Worm (Caenorhabditis elegans) whole organism, L4 larva: ENCODE data around the gene taf-6.2.

ENCODE experiments used
- F49E8.2 ChIP-seq: sonication (generic microtip); optimal IDR thresholded peaks from 2 replicates; lab custom pipeline; 2016; ENCODE audit warnings: missing compliant biosample characterization, mild to moderate bottlenecking, missing genetic modification characterization, borderline replicate concordance
- Y105C5A.15 ChIP-seq: fragments of 200-800 bp; sonication (Bioruptor generic); IDR thresholded peaks from 2 replicates; pipeline ENCODE4 v1.3.6; 2022; ENCODE audit warnings: missing genetic modification characterization, missing compliant biosample characterization
- Y48G9A.11 ChIP-seq: fragments of 200-800 bp; sonication (Bioruptor generic); IDR thresholded peaks from 2 replicates; pipeline ENCODE4 v1.3.6; 2022; ENCODE audit warnings: missing genetic modification reagents, missing genetic modification characterization, missing compliant biosample characterization
- ZK337.2 ChIP-seq: fragments of 200-800 bp; sonication (Bioruptor generic); IDR thresholded peaks from 2 replicates; pipeline ENCODE4 v1.3.6; 2022; ENCODE audit warnings: missing genetic modification reagents, missing genetic modification characterization, missing compliant biosample characterization
- ZK546.5 ChIP-seq, 2 experiments: sonication (generic microtip); optimal IDR thresholded peaks; 2 replicates each; lab custom pipeline; 2017; ENCODE audit warnings: missing biosample characterization in 2 of 2, missing genetic modification characterization in 2 of 2
- aha-1 ChIP-seq: fragments of 150-350 bp; peaks from one replicate; lab custom pipeline; 2014; ENCODE audit warnings: missing biosample characterization, missing genetic modification characterization
- ceh-44 ChIP-seq: fragments of 200-800 bp; sonication (Bioruptor generic); IDR thresholded peaks from 2 replicates; pipeline ENCODE4 v1.3.6; 2022; ENCODE audit warnings: missing genetic modification reagents, missing genetic modification characterization, missing compliant biosample characterization
- ceh-62 ChIP-seq: sonication (generic microtip); optimal IDR thresholded peaks from 2 replicates; lab custom pipeline; 2017; ENCODE audit warnings: missing biosample characterization, missing genetic modification characterization
- ces-1 ChIP-seq: fragments of 150-350 bp; sonication (generic microtip); optimal IDR thresholded peaks from 4 replicates; lab custom pipeline; 2014; ENCODE audit warnings: missing biosample characterization, missing genetic modification reagents, missing genetic modification characterization
- daf-16 ChIP-seq, 3 experiments: sonication (generic microtip); optimal IDR thresholded peaks; 2 replicates each; lab custom pipeline; 2016 to 2017; ENCODE audit warnings: missing genetic modification characterization in 3 of 3, missing genetic modification reagents in 3 of 3, mild to moderate bottlenecking in 2 of 3, missing compliant biosample characterization in 2 of 3, missing biosample characterization in 1 of 3, moderate library complexity in 1 of 3
- daf-19 ChIP-seq: fragments of 200-800 bp; sonication (Bioruptor generic); conservative IDR thresholded peaks from 2 replicates; pipeline ENCODE4 v1.3.6; 2022; ENCODE audit warnings: missing genetic modification characterization, missing compliant biosample characterization
- dmd-6 ChIP-seq: fragments of 200-800 bp; sonication (Bioruptor generic); IDR thresholded peaks from 2 replicates; pipeline ENCODE4 v1.3.6; 2022; ENCODE audit warnings: missing genetic modification reagents, missing genetic modification characterization, missing compliant biosample characterization
- dpl-1 ChIP-seq: fragments of 150-350 bp; optimal IDR thresholded peaks from 2 replicates; lab custom pipeline; 2014; ENCODE audit warnings: missing biosample characterization, missing genetic modification reagents, missing genetic modification characterization
- gei-8 ChIP-seq: fragments of 200-800 bp; sonication (Bioruptor generic); optimal IDR thresholded peaks from 2 replicates; lab custom pipeline; 2018; ENCODE audit warnings: mild to moderate bottlenecking, missing genetic modification characterization, missing compliant biosample characterization
- hif-1 ChIP-seq, 2 experiments: sonication (generic microtip); optimal IDR thresholded peaks; 2 replicates each; lab custom pipeline; 2016 to 2017; ENCODE audit warnings: missing compliant biosample characterization in 2 of 2, missing genetic modification characterization in 2 of 2, missing genetic modification reagents in 2 of 2, missing genotype in 2 of 2, mild to moderate bottlenecking in 1 of 2
- hlh-11 ChIP-seq: fragments of 200-800 bp; sonication (Bioruptor generic); optimal IDR thresholded peaks from 2 replicates; lab custom pipeline; 2018; ENCODE audit warnings: mild to moderate bottlenecking, missing genetic modification characterization, missing compliant biosample characterization
- hlh-30 ChIP-seq: sonication (generic microtip); optimal IDR thresholded peaks from 2 replicates; lab custom pipeline; 2017; ENCODE audit warnings: antibody characterized with exemption, mild to moderate bottlenecking, missing genetic modification characterization, missing compliant biosample characterization; ENCODE audit not compliant: insufficient read depth
- hmg-1.1 ChIP-seq: fragments of 200-800 bp; sonication (Bioruptor generic); IDR thresholded peaks from 2 replicates; pipeline ENCODE4 v1.3.6; 2022; ENCODE audit warnings: missing genetic modification reagents, missing genetic modification characterization, missing compliant biosample characterization
- lin-13 ChIP-seq: fragments of 150-350 bp; optimal IDR thresholded peaks from 2 replicates; lab custom pipeline; 2014; ENCODE audit warnings: missing biosample characterization, missing genetic modification reagents, missing genetic modification characterization
- lin-29 ChIP-seq: fragments of 200-800 bp; sonication (Bioruptor generic); IDR thresholded peaks from 2 replicates; pipeline ENCODE4 v1.3.6; 2022; ENCODE audit warnings: missing genetic modification reagents, missing genetic modification characterization, missing compliant biosample characterization
- lin-38 ChIP-seq: fragments of 200-800 bp; sonication (Bioruptor generic); IDR thresholded peaks from 2 replicates; pipeline ENCODE4 v1.3.6; 2022; ENCODE audit warnings: missing genetic modification reagents, missing genetic modification characterization, missing compliant biosample characterization
- lin-39 ChIP-seq: fragments of 150-350 bp; optimal IDR thresholded peaks from 2 replicates; lab custom pipeline; 2014; ENCODE audit warnings: missing biosample characterization, missing genetic modification reagents, missing genetic modification characterization
- lir-3 ChIP-seq: sonication (generic microtip); optimal IDR thresholded peaks from 2 replicates; lab custom pipeline; 2016; ENCODE audit warnings: mild to moderate bottlenecking, missing genetic modification characterization, missing compliant biosample characterization
- lsy-2 ChIP-seq, 2 experiments: fragments of 150-350 bp in 1 of 2; sonication (generic microtip) in 1 of 2; optimal IDR thresholded peaks; 2 replicates each; lab custom pipeline; 2014 to 2017; ENCODE audit warnings: missing biosample characterization in 2 of 2, missing genetic modification characterization in 2 of 2
- nhr-10 ChIP-seq: fragments of 150-350 bp; optimal IDR thresholded peaks from 2 replicates; lab custom pipeline; 2014; ENCODE audit warnings: missing biosample characterization, missing genetic modification characterization
- nhr-11 ChIP-seq: fragments of 150-350 bp; optimal IDR thresholded peaks from 2 replicates; lab custom pipeline; 2014; ENCODE audit warnings: missing biosample characterization, missing genetic modification characterization
- nhr-25 ChIP-seq: sonication (generic microtip); optimal IDR thresholded peaks from 2 replicates; lab custom pipeline; 2017; ENCODE audit warnings: missing genetic modification characterization, mild to moderate bottlenecking, missing compliant biosample characterization, antibody characterized with exemption, moderate library complexity, borderline replicate concordance; ENCODE audit not compliant: insufficient read depth
- nhr-28 ChIP-seq: fragments of 150-350 bp; optimal IDR thresholded peaks from 2 replicates; lab custom pipeline; 2014; ENCODE audit warnings: missing biosample characterization, missing genetic modification characterization
- nhr-41 ChIP-seq: fragments of 200-800 bp; sonication (Bioruptor generic); IDR thresholded peaks from 2 replicates; pipeline ENCODE4 v1.3.6; 2022; ENCODE audit warnings: missing genetic modification reagents, missing genetic modification characterization, missing compliant biosample characterization
- nhr-76 ChIP-seq: fragments of 150-350 bp; optimal IDR thresholded peaks from 2 replicates; lab custom pipeline; 2014; ENCODE audit warnings: missing biosample characterization, missing genetic modification characterization
- nhr-77 ChIP-seq: fragments of 150-350 bp; optimal IDR thresholded peaks from 2 replicates; lab custom pipeline; 2014; ENCODE audit warnings: missing biosample characterization, missing genetic modification characterization
- saeg-2 ChIP-seq: fragments of 200-800 bp; sonication (Bioruptor generic); IDR thresholded peaks from 2 replicates; pipeline ENCODE4 v1.3.6; 2022; ENCODE audit warnings: missing genetic modification reagents, missing genetic modification characterization, missing compliant biosample characterization
- set-16 ChIP-seq: fragments of 200-800 bp; sonication (Bioruptor generic); IDR thresholded peaks from 2 replicates; pipeline ENCODE4 v1.3.6; 2022; ENCODE audit warnings: missing genetic modification reagents, missing genetic modification characterization, missing compliant biosample characterization
- skn-1 ChIP-seq: fragments of 150-350 bp; optimal IDR thresholded peaks from 2 replicates; lab custom pipeline; 2014; ENCODE audit warnings: missing biosample characterization, missing genetic modification characterization
- spr-1 ChIP-seq: sonication (generic microtip); optimal IDR thresholded peaks from 2 replicates; lab custom pipeline; 2016; ENCODE audit warnings: mild to moderate bottlenecking, missing genetic modification characterization, missing compliant biosample characterization
- unc-62 ChIP-seq, 3 experiments: fragments of 150-350 bp in 1 of 3; sonication (generic microtip); optimal IDR thresholded peaks in 2 of 3; peaks in 1 of 3; 1 replicate in 1 of 3; 2 replicates in 2 of 3; lab custom pipeline; 2014 to 2017; ENCODE audit warnings: missing biosample characterization in 3 of 3, missing genetic modification characterization in 3 of 3, missing genetic modification reagents in 3 of 3, missing genotype in 1 of 3
- vab-7 ChIP-seq: fragments of 200-800 bp; sonication (Bioruptor generic); IDR thresholded peaks from 2 replicates; pipeline ENCODE4 v1.3.6; 2022; ENCODE audit warnings: missing genetic modification reagents, missing genetic modification characterization, missing compliant biosample characterization
- zfp-3 ChIP-seq: fragments of 200-800 bp; sonication (Bioruptor generic); conservative IDR thresholded peaks from 2 replicates; pipeline ENCODE4 v1.3.6; 2022; ENCODE audit warnings: missing genetic modification reagents, missing genetic modification characterization, missing compliant biosample characterization
- ztf-11 ChIP-seq: fragments of 150-350 bp; optimal IDR thresholded peaks from 2 replicates; lab custom pipeline; 2014; ENCODE audit warnings: missing biosample characterization, missing genetic modification characterization

taf-6.2 gene

DNA sequence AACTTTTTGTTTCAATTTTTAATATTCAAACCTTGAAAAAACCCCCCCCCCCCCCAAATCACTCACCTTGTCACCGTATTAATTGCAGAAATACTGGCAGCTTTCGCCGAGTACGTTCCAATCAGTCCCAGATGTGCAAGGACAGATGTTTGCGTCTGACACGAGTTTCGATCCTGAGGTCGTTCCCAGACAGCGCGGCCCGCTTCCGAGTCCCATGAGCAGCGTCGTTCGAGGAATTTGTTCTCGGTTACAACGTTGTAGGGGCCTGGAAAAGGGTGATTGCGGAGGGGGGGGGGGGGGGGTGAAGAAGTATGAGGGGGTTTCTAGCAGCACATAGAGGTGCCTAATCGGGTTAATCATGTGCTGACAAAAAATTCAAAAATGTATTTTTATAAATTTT lies 31.7 kb downstream of the taf-6.2 start:
- TF ChIP-seq spr-1, result no peak
- peak; percentile 63 for TF ChIP-seq set-16 (GFP tag; lab: Robert Waterston, UW)

DNA sequence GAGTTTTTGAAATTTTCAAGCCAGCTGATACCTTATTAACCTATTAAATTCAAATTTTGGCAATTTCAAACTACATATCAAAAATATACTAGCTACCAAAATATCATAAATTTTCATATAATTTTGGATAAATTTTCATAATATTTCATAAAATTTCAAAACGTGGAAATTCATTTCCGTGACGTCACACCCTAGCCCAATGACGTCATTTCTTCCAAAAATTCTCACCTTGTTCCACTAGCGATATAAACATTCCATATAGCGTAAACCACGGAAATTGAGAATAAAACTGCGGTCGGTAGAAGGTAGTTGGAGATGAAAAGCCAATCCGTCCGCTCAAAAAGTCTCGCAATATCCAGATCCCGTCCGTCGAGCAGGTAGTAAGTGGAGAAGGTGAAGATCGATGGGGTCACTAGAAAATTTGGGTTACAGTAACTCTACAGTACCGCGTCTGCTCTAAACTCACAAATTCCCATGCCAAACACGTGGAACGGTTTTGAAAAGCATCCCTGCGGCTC lies 33.4 kb downstream of the taf-6.2 start:
- TF ChIP-seq nhr-11 (no peak), unc-62 (GFP tag; optimal IDR thresholded peaks at IDR 0.05 in 1 of 2; lab: Kevin White, UChicago) (peak in 1 of 2 experiments; percentile 70), unc-62 (tag; optimal IDR thresholded peaks at IDR 0.05; lab: Kevin White, UChicago) (no peak)

DNA sequence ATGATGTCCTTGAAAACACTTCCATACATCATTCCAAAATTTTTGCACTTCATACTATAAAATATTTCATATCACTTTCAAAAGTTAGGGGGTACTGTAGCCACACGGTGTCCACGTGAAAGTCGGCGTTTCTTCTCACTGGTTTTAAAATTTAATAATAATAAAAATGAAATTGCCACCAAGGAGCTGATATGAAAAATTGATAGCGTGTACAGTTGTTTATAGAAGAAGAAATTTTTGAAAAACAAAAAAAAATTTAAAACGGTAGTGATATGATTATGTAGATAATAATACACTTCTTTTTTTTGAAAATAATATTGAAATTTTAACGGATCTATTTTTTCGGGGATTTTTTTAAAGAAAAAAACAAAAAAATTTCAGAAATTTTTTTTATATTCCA lies 34.6 kb downstream of the taf-6.2 start:
- TF ChIP-seq unc-62 (GFP tag; optimal IDR thresholded peaks at IDR 0.05 in 1 of 2; lab: Kevin White, UChicago) (no peak), unc-62 (tag; optimal IDR thresholded peaks at IDR 0.05; lab: Kevin White, UChicago) (no peak), hmg-1.1 (GFP tag; lab: Robert Waterston, UW) (no peak), nhr-10 (no peak), nhr-25 (no peak), ztf-11 (tag; lab: Kevin White, UChicago) (no peak), vab-7 (GFP tag; lab: Robert Waterston, UW) (no peak), daf-16 (GFP tag; optimal IDR thresholded peaks at IDR 0.05; lab: Kevin White, UChicago) (no peak), daf-16 (tag; optimal IDR thresholded peaks at IDR 0.05; lab: Kevin White, UChicago) (peak; percentile 80), aha-1 (tag; lab: Kevin White, UChicago) (peak; percentile 72)

DNA sequence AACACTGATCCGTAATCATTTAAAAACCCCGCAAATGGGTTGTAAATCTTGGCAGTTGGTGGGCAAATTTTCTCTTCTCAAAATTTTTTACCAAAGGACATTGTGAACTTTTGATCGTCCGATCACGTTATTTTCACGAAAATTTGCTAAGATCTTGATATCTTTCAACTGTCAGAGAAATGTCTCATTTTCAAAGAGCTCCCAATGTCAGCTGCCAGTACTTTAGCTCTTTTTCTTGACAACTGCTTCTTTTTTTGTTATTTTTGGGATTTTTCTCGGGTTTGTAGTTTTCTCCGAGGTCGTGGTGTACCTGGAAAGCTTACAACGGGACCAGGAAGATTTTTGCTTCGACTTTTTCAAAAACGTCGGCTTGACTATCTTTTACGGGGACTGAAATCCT lies 38.6 kb downstream of the taf-6.2 start:
- TF ChIP-seq lir-3 (tag; lab: Kevin White, UChicago) (no peak), aha-1 (tag; lab: Kevin White, UChicago) (peak; percentile 87), unc-62 (GFP tag; optimal IDR thresholded peaks at IDR 0.05 in 1 of 2; lab: Kevin White, UChicago) (peak in 1 of 2 experiments; percentile 60), unc-62 (tag; optimal IDR thresholded peaks at IDR 0.05; lab: Kevin White, UChicago) (no peak), nhr-28 (no peak), hif-1 (tag; optimal IDR thresholded peaks at IDR 0.05; lab: Kevin White, UChicago) (peak in 1 of 2 experiments; percentile 2), skn-1 (tag; lab: Kevin White, UChicago) (no peak), daf-16 (GFP tag; optimal IDR thresholded peaks at IDR 0.05; lab: Kevin White, UChicago) (peak in 1 of 2 experiments; percentile 66), daf-16 (tag; optimal IDR thresholded peaks at IDR 0.05; lab: Kevin White, UChicago) (no peak), ZK546.5 (tag; optimal IDR thresholded peaks at IDR 0.05; lab: Kevin White, UChicago) (no peak), ceh-44 (no peak), Y105C5A.15 (GFP tag; lab: Robert Waterston, UW) (no peak), ceh-62 (tag; lab: Kevin White, UChicago) (no peak), hlh-30 (tag; lab: Kevin White, UChicago) (no peak), daf-19 (no peak), nhr-41 (GFP tag; lab: Robert Waterston, UW) (no peak), dpl-1 (no peak), nhr-11 (peak; percentile 52)

DNA sequence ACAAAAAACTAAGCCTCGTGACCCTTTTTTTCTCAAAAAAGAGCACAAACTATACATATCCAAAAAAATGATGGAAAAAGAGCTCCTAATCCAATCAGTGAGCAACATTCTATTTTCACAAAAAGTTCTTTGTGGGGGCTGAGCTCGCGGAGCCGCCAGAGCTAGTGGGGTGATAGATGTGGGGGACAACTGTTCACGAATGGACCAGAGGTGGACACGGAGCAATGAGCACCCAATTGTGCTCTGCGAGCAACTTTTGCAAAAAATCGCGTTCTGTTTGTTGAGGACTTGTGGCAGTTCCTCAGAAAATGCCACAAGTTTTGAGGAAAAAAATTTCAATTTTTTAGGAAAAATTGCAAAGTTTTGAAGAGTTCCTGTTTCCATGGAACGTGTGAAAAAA lies 39.7 kb downstream of the taf-6.2 start:
- no peak for TF ChIP-seq Y48G9A.11 (GFP tag; lab: Robert Waterston, UW)
- TF ChIP-seq nhr-41 (GFP tag; lab: Robert Waterston, UW), result no peak
- TF ChIP-seq ZK337.2 (GFP tag; lab: Robert Waterston, UW), result no peak
- TF ChIP-seq lin-29 (GFP tag; lab: Robert Waterston, UW), result no peak
- TF ChIP-seq gei-8, result no peak
- TF ChIP-seq nhr-77 (tag; lab: Kevin White, UChicago), result no peak
- no peak for TF ChIP-seq daf-16 (GFP tag; optimal IDR thresholded peaks at IDR 0.05; lab: Kevin White, UChicago)
- TF ChIP-seq daf-16 (tag; optimal IDR thresholded peaks at IDR 0.05; lab: Kevin White, UChicago), result no peak
- no peak for TF ChIP-seq ces-1 (GFP tag; lab: Kevin White, UChicago)
- TF ChIP-seq hif-1 (tag; optimal IDR thresholded peaks at IDR 0.05; lab: Kevin White, UChicago), result no peak

DNA sequence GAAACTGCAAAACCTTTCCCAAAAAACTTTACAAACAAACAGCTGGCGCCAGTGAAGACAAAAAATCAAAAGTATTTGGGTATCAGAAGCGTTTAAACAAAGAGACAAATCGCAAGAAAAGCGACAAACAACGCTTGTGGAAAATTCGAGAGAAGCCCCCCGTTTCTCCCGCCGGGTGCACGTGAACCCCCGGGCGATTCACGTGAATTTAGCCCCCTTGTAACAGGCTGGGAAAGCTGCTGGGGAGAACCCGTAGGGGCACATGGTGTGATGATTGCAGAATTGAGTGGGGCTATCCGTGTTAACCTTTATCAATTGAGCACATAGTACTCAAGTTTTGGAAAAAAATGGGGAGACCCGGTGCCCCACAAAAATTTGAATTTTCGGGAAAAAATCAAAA lies 40.3 kb downstream of the taf-6.2 start:
- peak; percentile 93 for TF ChIP-seq hlh-11 (tag; lab: Kevin White, UChicago)
- no peak for TF ChIP-seq daf-19
- TF ChIP-seq unc-62 (GFP tag; optimal IDR thresholded peaks at IDR 0.05 in 1 of 2; lab: Kevin White, UChicago), result peak in 1 of 2 experiments; percentile 69
- no peak for TF ChIP-seq unc-62 (tag; optimal IDR thresholded peaks at IDR 0.05; lab: Kevin White, UChicago)
- peak; percentile 53 for TF ChIP-seq nhr-28
- peak; percentile 45; the same call in 1 of the 2 replicates for TF ChIP-seq lin-38 (GFP tag; lab: Robert Waterston, UW)
- peak; percentile 80 for TF ChIP-seq dmd-6 (GFP tag; lab: Robert Waterston, UW)
- TF ChIP-seq lsy-2 (tag; optimal IDR thresholded peaks at IDR 0.05; lab: Kevin White, UChicago), result peak in 1 of 2 experiments; percentile 48
- TF ChIP-seq saeg-2 (GFP tag; lab: Robert Waterston, UW), result peak; percentile 68; the same call in 1 of the 2 replicates
- TF ChIP-seq gei-8, result peak; percentile 31
- TF ChIP-seq zfp-3, result 0 out of 2 replicates have a peak, but pooled peaks have one; percentile 53
- no peak for TF ChIP-seq nhr-76
- no peak for TF ChIP-seq lin-13 (GFP tag; lab: Kevin White, UChicago)
- TF ChIP-seq lin-39, result no peak
- TF ChIP-seq F49E8.2 (tag; lab: Kevin White, UChicago), result no peak
